Worm (Caenorhabditis elegans) whole organism, young adult: ENCODE data around the gene fipr-25.

Experiments
- B0035.1 ChIP-seq: sonication (generic microtip); optimal IDR thresholded peaks from 2 replicates; lab custom pipeline; 2016; ENCODE audit warnings: missing genetic modification characterization, mild to moderate bottlenecking, missing compliant biosample characterization, missing genotype, missing genetic modification reagents
- B0336.3 ChIP-seq: fragments of 200-800 bp; sonication (Bioruptor generic); IDR thresholded peaks from 2 replicates; pipeline ENCODE4 v1.3.6; 2022; ENCODE audit warnings: missing genetic modification characterization, missing compliant biosample characterization
- F23B12.7 ChIP-seq: sonication (generic microtip); optimal IDR thresholded peaks from 2 replicates; lab custom pipeline; 2017; ENCODE audit warnings: missing genetic modification characterization, mild to moderate bottlenecking, missing compliant biosample characterization, antibody characterized with exemption, moderate library complexity; ENCODE audit not compliant: insufficient read depth
- F52B5.7 ChIP-seq: sonication (generic microtip); optimal IDR thresholded peaks from 2 replicates; lab custom pipeline; 2016; ENCODE audit warnings: mild to moderate bottlenecking, missing genetic modification characterization, missing compliant biosample characterization
- F57A8.1 ChIP-seq: fragments of 200-800 bp; sonication (Bioruptor generic); optimal IDR thresholded peaks from 2 replicates; lab custom pipeline; 2018; ENCODE audit warnings: mild to moderate bottlenecking, missing genetic modification characterization, moderate library complexity, missing compliant biosample characterization
- K12H6.12 ChIP-seq: fragments of 200-800 bp; sonication (Bioruptor generic); optimal IDR thresholded peaks from 2 replicates; lab custom pipeline; 2018; ENCODE audit warnings: mild to moderate bottlenecking, missing genetic modification characterization, missing compliant biosample characterization
- T07F8.4 ChIP-seq: sonication (generic microtip); optimal IDR thresholded peaks from 2 replicates; lab custom pipeline; 2016; ENCODE audit warnings: mild to moderate bottlenecking, missing genetic modification characterization, moderate library complexity, missing compliant biosample characterization
- Y56A3A.18 ChIP-seq: fragments of 200-800 bp; sonication (Bioruptor generic); IDR thresholded peaks from 2 replicates; pipeline ENCODE4 v1.3.6; 2022; ENCODE audit warnings: missing genetic modification reagents, missing genetic modification characterization, missing compliant biosample characterization
- aptf-3 ChIP-seq: fragments of 200-800 bp; sonication (Bioruptor generic); IDR thresholded peaks from 2 replicates; pipeline ENCODE4 v1.3.6; 2022; ENCODE audit warnings: missing genetic modification characterization, missing compliant biosample characterization
- attf-3 ChIP-seq: fragments of 200-800 bp; sonication (Bioruptor generic); conservative IDR thresholded peaks from 2 replicates; pipeline ENCODE4 v1.3.6; 2022; ENCODE audit warnings: missing genetic modification reagents, missing genetic modification characterization, missing compliant biosample characterization
- attf-5 ChIP-seq: fragments of 200-800 bp; sonication (Bioruptor generic); optimal IDR thresholded peaks from 2 replicates; lab custom pipeline; 2018; ENCODE audit warnings: mild to moderate bottlenecking, missing genetic modification characterization, missing compliant biosample characterization
- ceh-100 ChIP-seq: fragments of 200-800 bp; sonication (Bioruptor generic); IDR thresholded peaks from 2 replicates; pipeline ENCODE4 v1.3.6; 2022; ENCODE audit warnings: missing genetic modification reagents, missing genetic modification characterization, missing compliant biosample characterization
- ceh-91 ChIP-seq: fragments of 200-800 bp; sonication (Bioruptor generic); IDR thresholded peaks from 2 replicates; pipeline ENCODE4 v1.3.6; 2022; ENCODE audit warnings: missing genetic modification reagents, missing genetic modification characterization, missing compliant biosample characterization
- chd-7 ChIP-seq: sonication (generic microtip); optimal IDR thresholded peaks from 2 replicates; lab custom pipeline; 2016; ENCODE audit warnings: mild to moderate bottlenecking, missing genetic modification characterization, moderate library complexity, missing compliant biosample characterization
- die-1 ChIP-seq: sonication (generic microtip); optimal IDR thresholded peaks from 2 replicates; lab custom pipeline; 2016; ENCODE audit warnings: missing genotype, mild to moderate bottlenecking, missing genetic modification characterization, missing compliant biosample characterization
- dpl-1 ChIP-seq: fragments of 150-350 bp; optimal IDR thresholded peaks from 2 replicates; lab custom pipeline; 2014; ENCODE audit warnings: missing biosample characterization, missing genetic modification reagents, missing genetic modification characterization
- egl-18 ChIP-seq: fragments of 200-800 bp; sonication (Bioruptor generic); IDR thresholded peaks from 2 replicates; pipeline ENCODE4 v1.3.6; 2022; ENCODE audit warnings: missing genetic modification reagents, missing genetic modification characterization, missing compliant biosample characterization
- fkh-3 ChIP-seq: sonication (generic microtip); optimal IDR thresholded peaks from 2 replicates; lab custom pipeline; 2016; ENCODE audit warnings: mild to moderate bottlenecking, missing genetic modification characterization, missing compliant biosample characterization
- gei-17 ChIP-seq: fragments of 200-800 bp; sonication (Bioruptor generic); optimal IDR thresholded peaks from 2 replicates; lab custom pipeline; 2018; ENCODE audit warnings: mild to moderate bottlenecking, missing genetic modification characterization, missing compliant biosample characterization
- hmg-20 ChIP-seq: fragments of 200-800 bp; sonication (Bioruptor generic); IDR thresholded peaks from 2 replicates; pipeline ENCODE4 v1.3.6; 2022; ENCODE audit warnings: missing genetic modification reagents, missing genetic modification characterization, missing compliant biosample characterization
- hrde-1 ChIP-seq: sonication (generic microtip); optimal IDR thresholded peaks from 2 replicates; lab custom pipeline; 2016; ENCODE audit warnings: missing genetic modification characterization, mild to moderate bottlenecking, missing compliant biosample characterization, moderate library complexity, missing genotype, missing genetic modification reagents, borderline replicate concordance
- lag-1 ChIP-seq: fragments of 200-800 bp; sonication (Bioruptor generic); IDR thresholded peaks from 2 replicates; pipeline ENCODE4 v1.3.6; 2022; ENCODE audit warnings: missing genetic modification reagents, missing genetic modification characterization, missing compliant biosample characterization
- lin-26 ChIP-seq: fragments of 200-800 bp; sonication (Bioruptor generic); IDR thresholded peaks from 2 replicates; pipeline ENCODE4 v1.3.6; 2022; ENCODE audit warnings: missing genetic modification reagents, missing genetic modification characterization, missing compliant biosample characterization
- lsy-27 ChIP-seq: sonication (generic microtip); optimal IDR thresholded peaks from 2 replicates; lab custom pipeline; 2017; ENCODE audit warnings: missing genetic modification characterization, mild to moderate bottlenecking, missing compliant biosample characterization, antibody characterized with exemption, missing genotype, borderline replicate concordance; ENCODE audit not compliant: insufficient read depth
- madf-3 ChIP-seq: fragments of 200-800 bp; sonication (Bioruptor generic); IDR thresholded peaks from 2 replicates; pipeline ENCODE4 v1.3.6; 2022; ENCODE audit warnings: missing genetic modification reagents, missing genetic modification characterization, missing compliant biosample characterization
- mes-4 ChIP-seq: sonication (generic microtip); optimal IDR thresholded peaks from 2 replicates; lab custom pipeline; 2016; ENCODE audit warnings: missing genotype, missing genetic modification characterization, missing compliant biosample characterization
- nfya-1 ChIP-seq: sonication (generic microtip); optimal IDR thresholded peaks from 2 replicates; lab custom pipeline; 2017; ENCODE audit warnings: antibody characterized with exemption, missing compliant biosample characterization, missing genetic modification characterization, borderline replicate concordance; ENCODE audit not compliant: insufficient read depth
- nhr-90 ChIP-seq: sonication (generic microtip); optimal IDR thresholded peaks from 2 replicates; lab custom pipeline; 2016; ENCODE audit warnings: missing genotype, mild to moderate bottlenecking, missing genetic modification characterization, missing compliant biosample characterization
- pbrm-1 ChIP-seq: fragments of 200-800 bp; sonication (Bioruptor generic); IDR thresholded peaks from 2 replicates; pipeline ENCODE4 v1.3.6; 2022; ENCODE audit warnings: missing genetic modification reagents, missing genetic modification characterization, missing compliant biosample characterization
- rpc-1 ChIP-seq, 2 experiments: fragments of 150-350 bp in 1 of 2; sonication (generic microtip) in 1 of 2; optimal IDR thresholded peaks; 2 replicates each; lab custom pipeline; 2014 to 2018; ENCODE audit warnings: missing biosample characterization in 1 of 2, missing genetic modification characterization in 1 of 2, missing genetic modification reagents in 1 of 2, missing genotype in 1 of 2
- sdz-38 ChIP-seq: sonication (generic microtip); optimal IDR thresholded peaks from 2 replicates; lab custom pipeline; 2016; ENCODE audit warnings: missing genotype, missing genetic modification characterization, missing compliant biosample characterization
- snpc-1.3 ChIP-seq: sonication (generic microtip); optimal IDR thresholded peaks from 2 replicates; lab custom pipeline; 2017; ENCODE audit warnings: missing genetic modification characterization, mild to moderate bottlenecking, missing compliant biosample characterization, antibody characterized with exemption, moderate library complexity, missing genotype, missing genetic modification reagents; ENCODE audit not compliant: insufficient read depth
- somi-1 ChIP-seq: fragments of 200-800 bp; sonication (Bioruptor generic); optimal IDR thresholded peaks from 2 replicates; lab custom pipeline; 2018; ENCODE audit warnings: mild to moderate bottlenecking, missing genetic modification characterization, missing compliant biosample characterization
- tbp1 ChIP-seq: fragments of 200-800 bp; sonication (Bioruptor generic); optimal IDR thresholded peaks from 2 replicates; lab custom pipeline; 2018; ENCODE audit warnings: mild to moderate bottlenecking, missing genetic modification characterization, missing compliant biosample characterization
- unc-130 ChIP-seq: sonication (generic microtip); optimal IDR thresholded peaks from 2 replicates; lab custom pipeline; 2016; ENCODE audit warnings: missing genetic modification reagents, missing genetic modification characterization, missing compliant biosample characterization
- ztf-6 ChIP-seq: fragments of 200-800 bp; sonication (Bioruptor generic); IDR thresholded peaks from 2 replicates; pipeline ENCODE4 v1.3.6; 2022; ENCODE audit warnings: missing genetic modification reagents, missing genetic modification characterization, missing compliant biosample characterization

fipr-25 gene

ce11 chrV:1969690-1970089, 12.5 kb downstream of the fipr-25 start:
- TF ChIP-seq F23B12.7 (tag; lab: Kevin White, UChicago) (no peak), attf-3 (GFP tag; lab: Robert Waterston, UW) (no peak), somi-1 (no peak), lag-1 (GFP tag; lab: Robert Waterston, UW) (no peak), snpc-1.3 (no peak), rpc-1 (optimal IDR thresholded peaks at IDR 0.05; lab: Kevin White, UChicago) (no peak), rpc-1 (tag; optimal IDR thresholded peaks at IDR 0.05; lab: Kevin White, UChicago) (no peak), mes-4 (tag; lab: Kevin White, UChicago) (no peak), egl-18 (GFP tag; lab: Robert Waterston, UW) (no peak), nhr-90 (tag; lab: Kevin White, UChicago) (no peak), B0336.3 (GFP tag; lab: Robert Waterston, UW) (no peak), attf-5 (GFP tag; lab: Kevin White, UChicago) (no peak), unc-130 (no peak), Y56A3A.18 (GFP tag; lab: Robert Waterston, UW) (no peak), pbrm-1 (no peak), K12H6.12 (tag; lab: Kevin White, UChicago) (no peak), F52B5.7 (tag; lab: Kevin White, UChicago) (no peak)
- TF ChIP-seq, all 124 proteins: peak for 0

- TF ChIP-seq die-1 (tag; lab: Kevin White, UChicago): no peak
- TF ChIP-seq dpl-1 (GFP tag; lab: Kevin White, UChicago): no peak
- no peak for TF ChIP-seq F57A8.1 (GFP tag; lab: Kevin White, UChicago)
- no peak for TF ChIP-seq lin-26 (GFP tag; lab: Robert Waterston, UW)
- TF ChIP-seq hrde-1 (tag; lab: Kevin White, UChicago): no peak
- no peak for TF ChIP-seq ceh-91 (GFP tag; lab: Robert Waterston, UW)
- no peak for TF ChIP-seq aptf-3 (GFP tag; lab: Robert Waterston, UW)
- no peak for TF ChIP-seq B0035.1 (tag; lab: Kevin White, UChicago)
- no peak for TF ChIP-seq lsy-27
- TF ChIP-seq T07F8.4 (tag; lab: Kevin White, UChicago): no peak
- TF ChIP-seq tbp1: no peak
- TF ChIP-seq sdz-38: no peak
- no peak for TF ChIP-seq hmg-20 (GFP tag; lab: Robert Waterston, UW)
- TF ChIP-seq nfya-1: no peak
Measured at ce11 chrV:1975049-1975448, 17.8 kb downstream of the fipr-25 start, which contains the start of gene fbxa-201. Gene fbxa-201 (plus strand): TSS chrV:1975349.

- TF ChIP-seq ztf-6 (GFP tag; lab: Robert Waterston, UW) (no peak), die-1 (tag; lab: Kevin White, UChicago) (no peak), ceh-100 (GFP tag; lab: Robert Waterston, UW) (no peak), madf-3 (GFP tag; lab: Robert Waterston, UW) (no peak), gei-17 (GFP tag; lab: Kevin White, UChicago) (no peak), chd-7 (tag; lab: Kevin White, UChicago) (no peak), Y56A3A.18 (GFP tag; lab: Robert Waterston, UW) (no peak), attf-3 (GFP tag; lab: Robert Waterston, UW) (no peak), hmg-20 (GFP tag; lab: Robert Waterston, UW) (no peak), fkh-3 (tag; lab: Kevin White, UChicago) (no peak)
Measured at ce11 chrV:1978968-1979367, 21.8 kb downstream of the fipr-25 start, which contains the start of gene T08B1.4. Gene T08B1.4 (plus strand): TSS chrV:1979268.
